Worm (Caenorhabditis elegans): ENCODE results near the gene dhs-23.

The dhs-23 gene

ce11 chrV:15415951-15416350, 34.9 kb downstream of the dhs-23 start, which contains the start of gene srh-265:
Gene srh-265 (plus strand): TSS chrV:15416251.
- TF ChIP-seq ztf-3 (GFP tag; optimal IDR thresholded peaks at IDR 0.05): no peak
- no peak for TF ChIP-seq attf-5 (GFP tag; optimal IDR thresholded peaks at IDR 0.05)
- TF ChIP-seq ceh-27 (GFP tag; optimal IDR thresholded peaks at IDR 0.05): no peak
- no peak for TF ChIP-seq lin-26 (GFP tag; IDR thresholded peaks at IDR 0.05)
- TF ChIP-seq dox-1 (GFP tag; IDR thresholded peaks at IDR 0.05): no peak
- no peak for TF ChIP-seq madf-8 (GFP tag; conservative IDR thresholded peaks at IDR 0.05)
- no peak for TF ChIP-seq ets-4 (GFP tag; optimal IDR thresholded peaks at IDR 0.05)
- no peak for TF ChIP-seq rcor-1 (GFP tag; IDR thresholded peaks at IDR 0.05)
- TF ChIP-seq aptf-2 (GFP tag; conservative IDR thresholded peaks at IDR 0.05): no peak

- TF ChIP-seq B0035.1 (tag; optimal IDR thresholded peaks at IDR 0.05) (no peak), hlh-26 (GFP tag; conservative IDR thresholded peaks at IDR 0.05) (no peak), lsy-27 (tag; optimal IDR thresholded peaks at IDR 0.05; ENCODE audit: borderline replicate concordance, insufficient read depth) (no peak), bed-2 (GFP tag; IDR thresholded peaks at IDR 0.05) (no peak), repo-1 (tag; optimal IDR thresholded peaks at IDR 0.05) (no peak), B0336.3 (GFP tag; IDR thresholded peaks at IDR 0.05) (no peak), ztf-22 (GFP tag; optimal IDR thresholded peaks at IDR 0.05) (no peak), pbrm-1 (GFP tag; IDR thresholded peaks at IDR 0.05) (no peak), madf-3 (GFP tag; IDR thresholded peaks at IDR 0.05) (no peak), nfyb-1 (GFP tag; IDR thresholded peaks at IDR 0.05) (no peak)
These were observed 36.8 kb downstream of the dhs-23 start, which contains the start of gene T06E6.10 for ce11 chrV:15417822-15418221. Gene T06E6.10 (plus strand): TSS chrV:15418122.

DNA sequence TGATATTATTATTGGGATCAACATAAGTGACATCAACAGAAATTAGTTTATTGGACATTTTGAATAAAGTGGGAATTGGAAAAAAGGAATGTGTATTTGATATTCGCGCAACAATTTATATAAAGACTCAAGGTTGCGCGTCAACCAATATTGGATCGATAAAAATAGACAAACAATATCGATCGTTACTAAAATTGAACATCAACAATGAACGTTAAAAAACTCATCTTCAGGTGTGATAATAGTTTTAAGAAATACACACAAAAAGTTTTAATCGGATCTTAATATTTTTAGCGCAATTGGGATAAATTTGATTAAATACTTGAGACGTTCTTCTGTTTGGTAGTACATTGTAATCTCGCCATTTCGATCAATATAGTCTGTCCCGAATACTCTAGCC, 42.6 kb downstream of the dhs-23 start, which contains the start of gene fbxa-104:
TSS of gene fbxa-104 (minus strand) at position 83 of the 400 bp plus-strand sequence.
- TF ChIP-seq hsf-1 (GFP tag; IDR thresholded peaks at IDR 0.05) (no peak), Y56A3A.18 (GFP tag; IDR thresholded peaks at IDR 0.05) (no peak), lin-26 (GFP tag; IDR thresholded peaks at IDR 0.05) (no peak), nfya-1 (tag; optimal IDR thresholded peaks at IDR 0.05; ENCODE audit: borderline replicate concordance, insufficient read depth) (no peak), bed-2 (GFP tag; IDR thresholded peaks at IDR 0.05) (no peak), mxl-1 (tag; optimal IDR thresholded peaks at IDR 0.05) (no peak), F52B5.7 (tag; optimal IDR thresholded peaks at IDR 0.05) (no peak), ceh-40 (GFP tag; IDR thresholded peaks at IDR 0.05) (no peak), Y53F4B.3 (GFP tag; IDR thresholded peaks at IDR 0.05) (no peak), snpc-4 (GFP tag; optimal IDR thresholded peaks at IDR 0.05) (no peak), snpc-4 (tag; optimal IDR thresholded peaks at IDR 0.05) (no peak), somi-1 (GFP tag; optimal IDR thresholded peaks at IDR 0.05) (no peak), egrh-3 (GFP tag; IDR thresholded peaks at IDR 0.05) (no peak), ceh-91 (GFP tag; IDR thresholded peaks at IDR 0.05) (no peak), ZK185.1 (tag; optimal IDR thresholded peaks at IDR 0.05; ENCODE audit: poor library complexity, severe bottlenecking) (no peak), attf-5 (GFP tag; optimal IDR thresholded peaks at IDR 0.05) (no peak), hlh-12 (tag; optimal IDR thresholded peaks at IDR 0.05) (no peak), nfyb-1 (GFP tag; IDR thresholded peaks at IDR 0.05) (no peak)

- TF ChIP-seq nhr-80 (tag; optimal IDR thresholded peaks at IDR 0.05) (peak; percentile 9), sea-2 (GFP tag; IDR thresholded peaks at IDR 0.05) (no peak), lsl-1 (GFP tag; optimal IDR thresholded peaks at IDR 0.05) (no peak), ztf-22 (GFP tag; optimal IDR thresholded peaks at IDR 0.05) (no peak), tbp1 (GFP tag; optimal IDR thresholded peaks at IDR 0.05) (no peak), die-1 (tag; optimal IDR thresholded peaks at IDR 0.05) (no peak)
These were observed 44.5 kb downstream of the dhs-23 start, which contains the start of gene Y36E3A.2 for ce11 chrV:15425368-15426091. Gene Y36E3A.2 (plus strand): TSS chrV:15426041.
